ENCODE assay signal across 4 fruit fly cellular contexts in the genomic region with DNA sequence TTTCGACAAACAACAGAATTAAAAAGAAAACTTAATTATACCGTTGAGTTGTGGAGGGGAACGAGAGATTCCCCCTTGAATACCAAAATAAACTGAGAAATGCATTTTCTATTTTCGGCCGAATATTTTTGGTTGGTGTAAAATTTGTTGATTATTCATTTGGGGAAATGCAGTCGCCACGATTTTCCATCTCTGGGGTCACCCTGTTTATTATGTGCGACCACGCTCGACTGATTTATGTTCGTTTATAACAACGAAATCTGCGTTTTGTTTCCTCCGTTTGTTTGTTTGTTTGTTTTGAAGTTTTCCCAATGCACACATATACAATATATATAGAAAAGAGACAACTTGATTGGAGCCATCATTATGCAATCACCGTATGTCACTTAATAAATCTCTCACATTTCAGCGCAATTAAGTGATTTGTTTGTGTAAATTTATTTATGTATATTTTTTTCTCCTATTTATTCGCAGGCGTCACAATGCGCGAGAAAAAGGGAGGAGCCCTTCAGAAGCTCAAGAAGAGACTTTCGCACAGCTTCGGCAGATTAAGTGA.
A peak's percentile ranks its signal among the peaks of the same experiment; 100 is the strongest.
TF ChIP-seq lines count a peak whose summit lies in the region.

No protein-coding gene starts in this region.

- TF ChIP-seq CTCF in whole organism, embryonic (GFP tag; optimal IDR thresholded peaks at IDR 0.05; lab: Kevin White, UChicago): no peak

TF ChIP-seq in whole organism, adult, 20 proteins besides CTCF, POLR2A, EP300 and RAD21:
- TF ChIP-seq CG11617 (GFP tag; optimal IDR thresholded peaks at IDR 0.05; lab: Kevin White, UChicago) (no peak), kay (GFP tag; lab: Kevin White, UChicago; ENCODE audit: borderline replicate concordance) (peak; percentile 79)

TF ChIP-seq in whole organism, embryonic, 481 proteins besides CTCF, POLR2A, EP300 and RAD21:
- TF ChIP-seq CG2889 (GFP tag; IDR thresholded peaks at IDR 0.05; lab: Robert Waterston, UW) (no peak), vvl (GFP tag; IDR thresholded peaks at IDR 0.05; lab: Robert Waterston, UW) (peak; percentile 52; the same call in 1 of the 2 replicates), HmgZ (tag; optimal IDR thresholded peaks at IDR 0.05; lab: Kevin White, UChicago) (no peak), CG8089 (GFP tag; optimal IDR thresholded peaks at IDR 0.05; lab: Kevin White, UChicago) (no peak), CG11504 (tag; optimal IDR thresholded peaks at IDR 0.05; lab: Kevin White, UChicago) (peak; percentile 3), CG6254 (GFP tag; optimal IDR thresholded peaks at IDR 0.05; lab: Kevin White, UChicago) (peak; percentile 86), B-H2 (GFP tag; optimal IDR thresholded peaks at IDR 0.05; lab: Kevin White, UChicago) (no peak), Ets65A (GFP tag; lab: Kevin White, UChicago) (peak; percentile 26), tx (GFP tag; optimal IDR thresholded peaks at IDR 0.05; lab: Kevin White, UChicago) (no peak), sens (GFP tag; lab: Kevin White, UChicago) (peak; percentile 0), dmrt99B (tag; optimal IDR thresholded peaks at IDR 0.05; lab: Kevin White, UChicago) (peak; percentile 25), Deaf1 (tag; optimal IDR thresholded peaks at IDR 0.05; lab: Kevin White, UChicago) (no peak), CG2199 (GFP tag; IDR thresholded peaks at IDR 0.05; lab: Robert Waterston, UW) (0 out of 3 replicates have a peak, but pooled peaks have one; percentile 19), ci (GFP tag; IDR thresholded peaks at IDR 0.05; lab: Robert Waterston, UW) (peak; percentile 50; the same call in 2 of the 3 replicates), Pdp1 (GFP tag; optimal IDR thresholded peaks at IDR 0.05; lab: Kevin White, UChicago) (peak in 1 of 2 experiments; percentile 68), D19A (tag; optimal IDR thresholded peaks at IDR 0.05; lab: Kevin White, UChicago) (peak; percentile 19), otp (GFP tag; IDR thresholded peaks at IDR 0.05; lab: Robert Waterston, UW) (no peak), kni (GFP tag; optimal IDR thresholded peaks at IDR 0.05; lab: Kevin White, UChicago) (peak; percentile 15), CG14710 (tag; optimal IDR thresholded peaks at IDR 0.05; lab: Kevin White, UChicago) (no peak), Hr78 (GFP tag; optimal IDR thresholded peaks at IDR 0.05; lab: Kevin White, UChicago) (peak in 1 of 2 experiments; percentile 22), sd (tag; optimal IDR thresholded peaks at IDR 0.05; lab: Kevin White, UChicago) (peak; percentile 18), ac (GFP tag; optimal IDR thresholded peaks at IDR 0.05; lab: Kevin White, UChicago) (no peak), BEAF-32 (GFP tag; optimal IDR thresholded peaks at IDR 0.05; lab: Kevin White, UChicago) (no peak)
TF ChIP-seq in whole organism, embryonic: peak in this region for 13.

TF ChIP-seq in whole organism, prepupa, 60 proteins besides CTCF, POLR2A, EP300 and RAD21:
- TF ChIP-seq CG8119 (GFP tag; IDR thresholded peaks at IDR 0.05; lab: Robert Waterston, UW): no peak
- TF ChIP-seq net (GFP tag; optimal IDR thresholded peaks at IDR 0.05; lab: Kevin White, UChicago): no peak
- peak; percentile 7 for TF ChIP-seq svp (GFP tag; lab: Kevin White, UChicago)

TF ChIP-seq in whole organism, pupa, 21 proteins besides CTCF, POLR2A, EP300 and RAD21:
- TF ChIP-seq Ets98B (GFP tag; IDR thresholded peaks at IDR 0.05; lab: Robert Waterston, UW): peak; percentile 17; the same call in 1 of the 2 replicates
- TF ChIP-seq CG17806 (tag; optimal IDR thresholded peaks at IDR 0.05; lab: Kevin White, UChicago): no peak
